Worm (Caenorhabditis elegans) whole organism, L1 larva: ENCODE results near the gene C11D2.4.

ENCODE experiments used
- F16B12.6 ChIP-seq: fragments of 150-350 bp; optimal IDR thresholded peaks from 2 replicates; lab custom pipeline; 2014; ENCODE audit warnings: missing biosample characterization, missing genetic modification characterization
- elt-3 ChIP-seq, 6 experiments: fragments of 150-350 bp in 1 of 6; sonication (generic microtip); optimal IDR thresholded peaks; 2 replicates each; lab custom pipeline; 2017 to 2018; ENCODE audit warnings: missing biosample characterization in 6 of 6, missing genetic modification characterization in 6 of 6, inconsistent platforms in 1 of 6
- nhr-11 ChIP-seq: fragments of 150-350 bp; optimal IDR thresholded peaks from 2 replicates; lab custom pipeline; 2014; ENCODE audit warnings: missing biosample characterization, missing genetic modification characterization
- nhr-237 ChIP-seq: fragments of 150-350 bp; optimal IDR thresholded peaks from 2 replicates; lab custom pipeline; 2014; ENCODE audit warnings: missing biosample characterization, missing genetic modification characterization
- skn-1 ChIP-seq: fragments of 150-350 bp; optimal IDR thresholded peaks from 2 replicates; lab custom pipeline; 2014; ENCODE audit warnings: missing biosample characterization, missing genetic modification characterization
- snpc-4 ChIP-seq: fragments of 150-350 bp; optimal IDR thresholded peaks from 2 replicates; lab custom pipeline; 2014; ENCODE audit warnings: missing biosample characterization, missing genetic modification characterization
- ztf-4 ChIP-seq: fragments of 150-350 bp; optimal IDR thresholded peaks from 2 replicates; lab custom pipeline; 2014; ENCODE audit warnings: missing biosample characterization, missing genetic modification characterization

- TF ChIP-seq nhr-237 (no peak), snpc-4 (no peak), nhr-11 (tag; lab: Kevin White, UChicago) (no peak), ztf-4 (no peak), elt-3 (tag; optimal IDR thresholded peaks at IDR 0.05; lab: Kevin White, UChicago) (no peak), skn-1 (tag; lab: Kevin White, UChicago) (no peak), F16B12.6 (tag; lab: Kevin White, UChicago) (no peak)
Measured at ce11 chrIV:6130437-6130836, 26.3 kb downstream of the C11D2.4 start.
